Fruit fly (Drosophila melanogaster) whole organism, wandering third instar larva: ENCODE results near the gene ry.

Experiments used
- Abd-B ChIP-seq: fragments of >200 bp; optimal IDR thresholded peaks from 2 replicates; lab custom pipeline; 2017; ENCODE audit warnings: missing biosample characterization, missing genetic modification characterization
- CG9705 ChIP-seq: fragments of 200-800 bp; sonication (Bioruptor generic); optimal IDR thresholded peaks from 2 replicates; lab custom pipeline; 2018; ENCODE audit warnings: missing biosample characterization, mild to moderate bottlenecking, missing genetic modification characterization
- Dfd ChIP-seq: fragments of >200 bp; optimal IDR thresholded peaks from 2 replicates; lab custom pipeline; 2017; ENCODE audit warnings: missing biosample characterization, missing genetic modification characterization
- Hnf4 ChIP-seq: fragments of 200-800 bp; sonication (Bioruptor generic); optimal IDR thresholded peaks from 2 replicates; lab custom pipeline; 2016; ENCODE audit warnings: missing biosample characterization, mild to moderate bottlenecking, missing genetic modification characterization
- OdsH ChIP-seq: fragments of 200-800 bp; sonication (Bioruptor generic); optimal IDR thresholded peaks from 2 replicates; lab custom pipeline; 2016; ENCODE audit warnings: missing biosample characterization, mild to moderate bottlenecking, missing genetic modification characterization
- Vsx2 ChIP-seq: fragments of 200-300, 225-300 bp; sonication (Bioruptor generic); optimal IDR thresholded peaks from 2 replicates; lab custom pipeline; 2018; ENCODE audit warnings: missing biosample characterization, missing genetic modification characterization; ENCODE audit not compliant: partially characterized antibody
- brk ChIP-seq: fragments of 200-800 bp; sonication (Bioruptor generic); optimal IDR thresholded peaks from 2 replicates; lab custom pipeline; 2016; ENCODE audit warnings: missing biosample characterization, mild to moderate bottlenecking, missing genetic modification characterization
- fru ChIP-seq: fragments of 200-800 bp; sonication (Bioruptor generic); optimal IDR thresholded peaks from 3 replicates; lab custom pipeline; 2016; ENCODE audit warnings: missing biosample characterization, mild to moderate bottlenecking, missing genetic modification characterization
- jim ChIP-seq: fragments of 175-275, 200-325 bp; sonication (Bioruptor generic); optimal IDR thresholded peaks from 2 replicates; lab custom pipeline; 2016; ENCODE audit warnings: missing biosample characterization, mild to moderate bottlenecking, missing genetic modification characterization
- pan ChIP-seq: fragments of >200 bp; optimal IDR thresholded peaks from 2 replicates; lab custom pipeline; 2017
- psq ChIP-seq: fragments of 200-800 bp; sonication (Bioruptor generic); optimal IDR thresholded peaks from 3 replicates; lab custom pipeline; 2017; ENCODE audit warnings: missing biosample characterization, mild to moderate bottlenecking, missing genetic modification characterization, moderate library complexity
- tai ChIP-seq: sonication (Bioruptor generic); optimal IDR thresholded peaks from 2 replicates; lab custom pipeline; 2016; ENCODE audit warnings: missing biosample characterization, missing genetic modification characterization

DNA sequence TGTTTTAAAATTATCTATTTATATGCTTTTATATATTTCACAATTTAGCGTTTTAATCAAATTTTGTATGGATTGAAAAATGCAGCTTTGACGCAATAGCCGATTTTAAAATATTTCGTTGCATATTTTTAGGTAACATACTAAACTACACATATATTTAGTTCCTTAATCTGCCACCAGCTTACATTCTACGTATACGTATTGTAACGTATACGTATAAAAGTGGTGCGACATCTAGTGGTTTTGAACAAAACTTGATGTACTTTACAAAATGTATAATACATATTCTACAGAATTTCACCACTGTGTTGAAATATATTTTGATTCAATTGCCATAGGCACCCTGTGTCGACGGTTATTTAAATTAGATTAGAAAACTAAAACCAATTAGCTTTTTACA lies 45.9 kb downstream of the ry start:
- no peak for TF ChIP-seq CG9705 (GFP tag; lab: Kevin White, UChicago)
- peak; percentile 60 for TF ChIP-seq brk (GFP tag; lab: Kevin White, UChicago)
- no peak for TF ChIP-seq Vsx2 (GFP tag; lab: Kevin White, UChicago)
- no peak for TF ChIP-seq Abd-B (GFP tag; lab: Kevin White, UChicago)
- no peak for TF ChIP-seq fru (GFP tag; lab: Kevin White, UChicago)
- no peak for TF ChIP-seq Hnf4
- no peak for TF ChIP-seq OdsH (GFP tag; lab: Kevin White, UChicago)
- TF ChIP-seq jim: no peak
- TF ChIP-seq pan: no peak
- TF ChIP-seq Dfd (GFP tag; lab: Kevin White, UChicago): no peak
- TF ChIP-seq tai (GFP tag; lab: Kevin White, UChicago): peak; percentile 21
- TF ChIP-seq psq (GFP tag; lab: Kevin White, UChicago): no peak
